Fruit fly (Drosophila melanogaster): ENCODE data around the gene CG31800.

CG31800 gene

DNA sequence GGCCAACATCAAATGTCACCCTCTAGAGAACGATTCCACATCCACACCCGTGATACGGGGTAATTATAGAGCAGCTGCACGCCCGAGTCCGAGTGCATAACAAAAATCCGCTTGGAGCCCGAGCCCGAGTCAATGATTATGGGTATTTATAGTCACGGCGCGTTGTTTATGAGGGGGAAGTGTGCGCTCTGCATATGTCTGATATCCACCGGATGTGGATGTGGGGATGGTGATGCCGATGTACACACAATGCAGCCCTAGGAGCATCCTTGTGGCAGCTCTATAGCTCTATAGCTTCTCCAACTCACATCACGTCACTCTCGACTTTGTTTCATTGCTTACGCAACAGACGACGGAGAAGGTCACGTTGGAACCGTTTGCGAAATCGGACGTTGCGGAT lies 3.1 kb upstream of the CG31800 start:
- TF ChIP-seq Mio (GFP tag; optimal IDR thresholded peaks at IDR 0.05) (no peak), CrebA (GFP tag; optimal IDR thresholded peaks at IDR 0.05; ENCODE audit: borderline replicate concordance) (no peak), psq (GFP tag; optimal IDR thresholded peaks at IDR 0.05) (no peak), foxo (GFP tag; optimal IDR thresholded peaks at IDR 0.05) (no peak), sv (GFP tag; optimal IDR thresholded peaks at IDR 0.05) (no peak), Hnf4 (GFP tag; optimal IDR thresholded peaks at IDR 0.05) (no peak), Abd-B (GFP tag; optimal IDR thresholded peaks at IDR 0.05) (no peak), dsf (GFP tag; optimal IDR thresholded peaks at IDR 0.05; ENCODE audit: borderline replicate concordance) (no peak), Sp1 (GFP tag; optimal IDR thresholded peaks at IDR 0.05) (no peak), h (GFP tag; optimal IDR thresholded peaks at IDR 0.05) (no peak), tai (GFP tag; optimal IDR thresholded peaks at IDR 0.05) (no peak), rgr (GFP tag; optimal IDR thresholded peaks at IDR 0.05) (no peak), N (GFP tag; optimal IDR thresholded peaks at IDR 0.05) (no peak), CG32264 (GFP tag; optimal IDR thresholded peaks at IDR 0.05) (no peak), OdsH (GFP tag; optimal IDR thresholded peaks at IDR 0.05) (no peak), Myc (optimal IDR thresholded peaks at IDR 0.05) (no peak), dmrt93B (GFP tag; optimal IDR thresholded peaks at IDR 0.05) (no peak)

dm6 chr2L:19037011-19037410 lies 2.6 kb upstream of the CG31800 start:
- no peak for TF ChIP-seq rgr (GFP tag; optimal IDR thresholded peaks at IDR 0.05)
- TF ChIP-seq h (GFP tag; optimal IDR thresholded peaks at IDR 0.05) = peak; percentile 4
- TF ChIP-seq psq (GFP tag; optimal IDR thresholded peaks at IDR 0.05) = no peak

DNA sequence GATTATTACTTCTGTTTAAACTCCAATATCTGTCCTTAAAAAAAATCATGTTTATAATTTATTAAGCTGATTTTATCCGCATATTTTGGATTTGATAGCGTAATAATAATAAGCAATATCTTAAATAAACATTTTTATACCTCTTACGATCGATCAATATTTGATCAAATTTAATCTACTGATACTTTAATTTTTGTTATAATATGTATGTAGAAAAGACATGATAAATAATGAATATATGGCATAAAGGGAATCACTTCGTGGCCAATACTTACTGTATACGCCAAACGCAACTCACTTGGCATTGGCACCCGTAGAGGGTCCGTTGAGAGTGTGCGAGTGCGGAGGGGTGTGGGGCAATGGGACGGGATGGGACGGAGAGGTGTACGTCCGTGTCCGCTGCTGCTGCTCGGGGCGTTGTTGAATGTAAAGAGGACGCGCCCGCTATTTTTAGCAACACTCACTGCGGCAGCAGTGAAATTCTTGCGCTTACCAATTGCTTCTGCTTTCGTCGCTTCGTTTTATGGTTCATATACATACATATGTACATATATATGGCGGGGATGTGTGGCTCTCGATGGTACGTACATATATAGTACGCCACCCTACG lies 1.8 kb upstream of the CG31800 start:
- TF ChIP-seq fru (GFP tag; optimal IDR thresholded peaks at IDR 0.05) (no peak), h (GFP tag; optimal IDR thresholded peaks at IDR 0.05) (peak; percentile 8), Mio (GFP tag; optimal IDR thresholded peaks at IDR 0.05) (no peak)

DNA sequence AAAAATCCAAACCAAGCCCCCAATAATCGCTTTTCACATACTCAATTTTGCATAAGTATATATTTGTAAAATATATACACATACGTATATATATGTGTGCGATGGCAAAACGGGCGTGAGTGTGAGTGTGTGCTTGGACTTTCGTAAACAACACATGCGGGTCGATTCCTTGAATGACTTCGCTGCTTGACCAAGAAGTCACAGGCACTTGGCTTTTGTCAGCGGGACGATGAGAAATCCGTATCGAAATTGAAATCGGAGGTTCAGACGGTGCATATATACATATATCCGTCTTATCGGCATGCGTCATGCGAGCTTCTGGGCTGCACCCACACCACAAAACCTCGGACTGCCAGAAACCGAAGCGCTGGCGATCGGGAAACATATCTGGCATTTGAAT lies 637 bp upstream of the CG31800 start:
- no peak for TF ChIP-seq usp (GFP tag; optimal IDR thresholded peaks at IDR 0.05)
- no peak for TF ChIP-seq fru (GFP tag; optimal IDR thresholded peaks at IDR 0.05)
- no peak for TF ChIP-seq lola (GFP tag; optimal IDR thresholded peaks at IDR 0.05)
- TF ChIP-seq Dif (GFP tag; optimal IDR thresholded peaks at IDR 0.05; ENCODE audit: partially characterized antibody) = no peak
- no peak for TF ChIP-seq CG32264 (GFP tag; optimal IDR thresholded peaks at IDR 0.05)
- no peak for TF ChIP-seq Rel (GFP tag; optimal IDR thresholded peaks at IDR 0.05)
- TF ChIP-seq Rel (tag; optimal IDR thresholded peaks at IDR 0.05) = no peak
- no peak for TF ChIP-seq Hnf4 (GFP tag; optimal IDR thresholded peaks at IDR 0.05)
- TF ChIP-seq Myc (optimal IDR thresholded peaks at IDR 0.05) = no peak
- TF ChIP-seq foxo (GFP tag; optimal IDR thresholded peaks at IDR 0.05) = no peak
- no peak for TF ChIP-seq dsf (GFP tag; optimal IDR thresholded peaks at IDR 0.05; ENCODE audit: borderline replicate concordance)
- TF ChIP-seq GATAd (GFP tag; optimal IDR thresholded peaks at IDR 0.05) = no peak
- no peak for TF ChIP-seq ey (GFP tag; optimal IDR thresholded peaks at IDR 0.05)
- no peak for TF ChIP-seq brk (GFP tag; optimal IDR thresholded peaks at IDR 0.05)
- no peak for TF ChIP-seq jim (GFP tag; optimal IDR thresholded peaks at IDR 0.05)

- peak; percentile 23 for TF ChIP-seq sage (GFP tag; optimal IDR thresholded peaks at IDR 0.05)
- no peak for TF ChIP-seq pan (optimal IDR thresholded peaks at IDR 0.05)
Observed at dm6 chr2L:19033288-19033687, 1.1 kb downstream of the CG31800 start, which contains the start of gene hook. Gene hook (minus strand): TSS chr2L:19033498.

DNA sequence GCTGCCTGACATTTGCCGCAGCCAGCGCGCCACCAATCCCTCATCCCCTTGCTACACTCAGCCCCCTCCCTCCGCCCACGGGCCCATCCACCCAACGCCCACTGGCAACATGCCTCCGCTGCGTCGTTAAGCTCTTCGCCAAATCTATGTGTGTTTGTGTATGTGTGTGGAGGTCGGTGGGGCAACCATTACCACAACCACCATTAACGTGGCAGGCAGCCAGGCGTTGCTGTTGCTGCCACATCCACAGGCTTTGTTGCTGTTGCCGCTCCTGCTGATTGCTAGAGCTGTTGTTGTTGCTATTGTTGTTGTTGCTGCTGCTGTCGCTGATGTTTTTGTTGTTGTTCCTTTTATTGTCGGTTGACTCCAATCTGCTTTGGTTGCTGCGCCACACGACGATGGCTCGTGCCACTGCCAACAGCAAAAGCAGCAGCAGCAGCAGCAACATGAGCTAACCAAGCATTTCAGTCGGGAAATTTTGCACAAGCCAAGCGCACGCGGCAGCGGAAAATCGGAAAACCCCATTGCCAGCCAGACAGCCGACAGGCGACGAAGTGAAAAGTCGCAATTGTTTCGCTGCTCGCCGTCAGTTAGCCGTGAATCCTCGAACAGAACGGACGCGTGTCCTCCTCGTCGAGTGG lies 7.0 kb downstream of the CG31800 start, which contains the start of gene Sidpn:
Gene Sidpn (plus strand): TSS at position 465 of the 641 bp plus-strand sequence.
- TF ChIP-seq Dfd (GFP tag; optimal IDR thresholded peaks at IDR 0.05) (peak; percentile 89), Jra (GFP tag; optimal IDR thresholded peaks at IDR 0.05) (no peak)

Data from whole organism, wandering third instar larva.